Worm (Caenorhabditis elegans): ENCODE results near the gene ZC196.8.

The ZC196.8 gene

DNA sequence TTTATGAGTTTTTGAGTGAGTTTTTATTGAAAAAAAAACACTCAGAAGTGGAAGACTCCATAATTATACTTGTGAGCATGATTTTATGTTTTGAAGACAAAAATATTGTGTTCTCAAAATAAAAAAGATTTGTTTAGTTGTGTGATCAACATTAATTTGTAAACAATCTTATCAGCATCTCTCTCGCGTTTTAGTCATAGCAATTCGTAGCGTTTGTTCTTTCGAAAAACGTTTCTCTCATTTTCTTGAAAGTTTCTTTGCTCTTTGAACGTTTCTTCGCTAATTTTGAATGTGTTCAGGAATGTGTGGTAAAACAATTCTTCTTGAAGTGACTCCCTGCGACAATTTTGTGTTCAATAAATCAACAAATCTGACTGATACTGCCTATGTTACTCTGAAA is 17.1 kb upstream of the ZC196.8 start, which contains the start of gene ZC196.2:
ZC196.2 (plus strand) TSS at position 301 of the 400 bp plus-strand sequence.
- TF ChIP-seq ham-2 (GFP tag; optimal IDR thresholded peaks at IDR 0.05): no peak
- TF ChIP-seq unc-62 (GFP tag; optimal IDR thresholded peaks at IDR 0.05): no peak
- TF ChIP-seq lsy-2 (tag; optimal IDR thresholded peaks at IDR 0.05): no peak
- no peak for TF ChIP-seq pha-4 (tag; optimal IDR thresholded peaks at IDR 0.05)

DNA sequence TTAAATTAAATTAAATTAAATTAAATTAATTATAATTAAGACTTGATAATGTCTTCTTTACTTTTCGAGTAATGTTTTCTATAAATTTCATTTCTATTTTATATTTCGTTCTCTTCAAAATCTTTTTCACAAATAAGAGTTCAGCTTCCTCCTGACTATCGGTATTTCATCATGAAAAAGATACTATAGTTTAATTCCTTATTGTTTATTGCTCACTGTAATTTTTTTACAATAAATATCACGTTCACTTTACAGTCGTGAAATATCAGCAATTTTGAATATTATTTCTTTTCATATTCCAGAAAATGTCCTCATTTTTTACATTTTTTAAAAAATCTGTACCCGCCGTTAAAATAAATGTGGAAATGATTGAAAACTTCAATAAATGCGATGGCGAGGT is 14.3 kb upstream of the ZC196.8 start, which contains the start of gene ZC196.3:
ZC196.3 (plus strand) TSS at position 301 of the 400 bp plus-strand sequence.
- no peak for TF ChIP-seq unc-62 (GFP tag; optimal IDR thresholded peaks at IDR 0.05)
- TF ChIP-seq nhr-76 (tag; optimal IDR thresholded peaks at IDR 0.05): no peak
- no peak for TF ChIP-seq ceh-43 (GFP tag; optimal IDR thresholded peaks at IDR 0.05)
- no peak for TF ChIP-seq ceh-39 (tag; optimal IDR thresholded peaks at IDR 0.05)
- TF ChIP-seq ham-2 (GFP tag; optimal IDR thresholded peaks at IDR 0.05): no peak
- no peak for TF ChIP-seq drap-1 (GFP tag; optimal IDR thresholded peaks at IDR 0.05)
- no peak for TF ChIP-seq snpc-4 (tag; optimal IDR thresholded peaks at IDR 0.05)
- no peak for TF ChIP-seq sem-2 (GFP tag; optimal IDR thresholded peaks at IDR 0.05)
- TF ChIP-seq M03D4.4 (tag; optimal IDR thresholded peaks at IDR 0.05): no peak
- TF ChIP-seq nhr-12 (tag; optimal IDR thresholded peaks at IDR 0.05): no peak
- no peak for TF ChIP-seq cnd-1 (tag; optimal IDR thresholded peaks at IDR 0.05)
- no peak for TF ChIP-seq mab-5 (tag; optimal IDR thresholded peaks at IDR 0.05)
- TF ChIP-seq nhr-28 (tag; optimal IDR thresholded peaks at IDR 0.05): no peak
- no peak for TF ChIP-seq flh-1 (GFP tag; optimal IDR thresholded peaks at IDR 0.05)

DNA sequence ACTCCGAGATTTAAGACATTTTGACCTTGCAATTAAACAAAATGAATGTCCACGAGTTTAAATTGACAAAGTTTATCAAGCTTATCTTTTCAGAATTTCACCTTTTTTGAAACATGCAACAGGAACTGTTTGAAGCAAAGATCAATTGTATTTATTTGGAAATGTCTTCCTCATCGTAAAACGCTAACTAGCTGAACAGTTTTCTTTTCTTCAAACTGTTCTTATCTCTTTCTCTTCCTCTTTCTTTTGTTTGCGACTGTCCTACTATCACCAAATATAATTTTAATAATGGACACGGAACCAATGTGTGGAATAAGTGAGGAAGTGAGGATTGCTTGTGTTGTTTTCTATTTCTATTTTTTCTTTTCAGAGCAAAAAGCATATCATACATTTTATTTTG is 10.9 kb upstream of the ZC196.8 start, which contains the start of gene ZC196.4:
ZC196.4 (plus strand) TSS at position 173 of the 400 bp plus-strand sequence.
- TF ChIP-seq mls-2 (tag; optimal IDR thresholded peaks at IDR 0.05): no peak
- TF ChIP-seq sem-2 (GFP tag; optimal IDR thresholded peaks at IDR 0.05): no peak
- TF ChIP-seq flh-1 (GFP tag; optimal IDR thresholded peaks at IDR 0.05): no peak
- no peak for TF ChIP-seq nhr-237 (tag; optimal IDR thresholded peaks at IDR 0.05)
- TF ChIP-seq lin-13 (tag; optimal IDR thresholded peaks at IDR 0.05): no peak
- no peak for TF ChIP-seq drap-1 (GFP tag; optimal IDR thresholded peaks at IDR 0.05)
- no peak for TF ChIP-seq lin-32 (GFP tag; optimal IDR thresholded peaks at IDR 0.05)
- no peak for TF ChIP-seq snpc-4 (tag; optimal IDR thresholded peaks at IDR 0.05)
- TF ChIP-seq unc-39 (tag; optimal IDR thresholded peaks at IDR 0.05): no peak
- TF ChIP-seq elt-1 (tag; optimal IDR thresholded peaks at IDR 0.05; ENCODE audit: borderline replicate concordance, insufficient read depth): no peak
- no peak for TF ChIP-seq lsy-2 (tag; optimal IDR thresholded peaks at IDR 0.05)
- TF ChIP-seq nhr-12 (tag; optimal IDR thresholded peaks at IDR 0.05): no peak
- TF ChIP-seq ceh-83 (GFP tag; optimal IDR thresholded peaks at IDR 0.05): no peak
- TF ChIP-seq pha-4 (tag; optimal IDR thresholded peaks at IDR 0.05): no peak
- no peak for TF ChIP-seq ceh-43 (GFP tag; optimal IDR thresholded peaks at IDR 0.05)
- TF ChIP-seq nhr-28 (tag; optimal IDR thresholded peaks at IDR 0.05): no peak
- no peak for TF ChIP-seq blmp-1 (tag; optimal IDR thresholded peaks at IDR 0.05)
- no peak for TF ChIP-seq M03D4.4 (tag; optimal IDR thresholded peaks at IDR 0.05)
- TF ChIP-seq cnd-1 (tag; optimal IDR thresholded peaks at IDR 0.05): no peak
- TF ChIP-seq nhr-2 (tag; optimal IDR thresholded peaks at IDR 0.05): no peak

ce11 chrV:8730991-8731390 is 8.9 kb upstream of the ZC196.8 start:
- TF ChIP-seq lin-32 (GFP tag; optimal IDR thresholded peaks at IDR 0.05) (no peak), ztf-11 (tag; optimal IDR thresholded peaks at IDR 0.05) (no peak), mab-5 (tag; optimal IDR thresholded peaks at IDR 0.05) (no peak), sptf-1 (tag; optimal IDR thresholded peaks at IDR 0.05) (no peak), cnd-1 (tag; optimal IDR thresholded peaks at IDR 0.05) (no peak)

DNA sequence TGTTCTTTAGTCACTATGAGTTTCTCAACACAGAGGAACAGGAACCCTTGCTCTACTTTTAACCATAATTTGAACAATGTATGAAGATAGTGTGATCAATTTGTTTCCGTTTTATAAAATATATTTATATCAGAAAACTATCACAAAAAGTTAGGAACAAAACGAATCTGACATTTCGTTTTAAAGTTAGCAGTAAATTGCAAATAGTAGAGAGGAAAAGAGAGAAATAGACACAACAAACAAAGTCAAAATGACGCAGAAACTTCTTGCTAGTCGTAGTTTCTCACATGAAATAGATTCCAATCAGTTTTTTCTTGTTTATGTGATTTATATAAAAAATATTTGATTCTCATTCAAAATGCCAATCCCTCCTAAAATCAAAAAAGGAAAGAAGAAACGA is 7.0 kb upstream of the ZC196.8 start, which contains the start of gene ZC196.5:
ZC196.5 (plus strand) TSS at position 301 of the 400 bp plus-strand sequence.
- TF ChIP-seq zip-8 (tag; optimal IDR thresholded peaks at IDR 0.05): no peak
- TF ChIP-seq elt-3 (tag; optimal IDR thresholded peaks at IDR 0.05): no peak
- no peak for TF ChIP-seq nhr-237 (tag; optimal IDR thresholded peaks at IDR 0.05)
- TF ChIP-seq ceh-43 (GFP tag; optimal IDR thresholded peaks at IDR 0.05): no peak
- TF ChIP-seq pha-4 (tag; optimal IDR thresholded peaks at IDR 0.05): no peak
- no peak for TF ChIP-seq elt-1 (tag; optimal IDR thresholded peaks at IDR 0.05; ENCODE audit: borderline replicate concordance, insufficient read depth)
- no peak for TF ChIP-seq sptf-1 (tag; optimal IDR thresholded peaks at IDR 0.05)
- no peak for TF ChIP-seq ceh-83 (GFP tag; optimal IDR thresholded peaks at IDR 0.05)
- no peak for TF ChIP-seq unc-39 (tag; optimal IDR thresholded peaks at IDR 0.05)
- TF ChIP-seq nhr-12 (tag; optimal IDR thresholded peaks at IDR 0.05): no peak
- no peak for TF ChIP-seq bed-3 (GFP tag; optimal IDR thresholded peaks at IDR 0.05)
- TF ChIP-seq blmp-1 (tag; optimal IDR thresholded peaks at IDR 0.05): no peak
- no peak for TF ChIP-seq M03D4.4 (tag; optimal IDR thresholded peaks at IDR 0.05)
- no peak for TF ChIP-seq hlh-1 (tag; optimal IDR thresholded peaks at IDR 0.05)
- no peak for TF ChIP-seq lin-13 (tag; optimal IDR thresholded peaks at IDR 0.05)
- no peak for TF ChIP-seq drap-1 (GFP tag; optimal IDR thresholded peaks at IDR 0.05)
- no peak for TF ChIP-seq sem-2 (GFP tag; optimal IDR thresholded peaks at IDR 0.05)
- TF ChIP-seq lin-32 (GFP tag; optimal IDR thresholded peaks at IDR 0.05): no peak
- TF ChIP-seq mls-2 (tag; optimal IDR thresholded peaks at IDR 0.05): no peak
- no peak for TF ChIP-seq nhr-2 (tag; optimal IDR thresholded peaks at IDR 0.05)

All from whole organism, mixed stage, embryonic.